Worm (Caenorhabditis elegans) whole organism, L1 larva: ENCODE results near the gene xbx-5.

Experiments used
- C04F5.9 ChIP-seq: sonication (generic microtip); optimal IDR thresholded peaks from 2 replicates; lab custom pipeline; 2016; ENCODE audit warnings: missing genetic modification characterization, missing compliant biosample characterization
- F16B12.6 ChIP-seq: fragments of 150-350 bp; optimal IDR thresholded peaks from 2 replicates; lab custom pipeline; 2014; ENCODE audit warnings: missing biosample characterization, missing genetic modification characterization
- Y116A8C.19 ChIP-seq: sonication (generic microtip); optimal IDR thresholded peaks from 2 replicates; lab custom pipeline; 2016; ENCODE audit warnings: missing compliant biosample characterization, missing genetic modification characterization, borderline replicate concordance
- aha-1 ChIP-seq: fragments of 150-350 bp; optimal IDR thresholded peaks from 2 replicates; lab custom pipeline; 2014; ENCODE audit warnings: missing biosample characterization, missing genetic modification characterization
- alr-1 ChIP-seq: fragments of 200-800 bp; sonication (Bioruptor generic); optimal IDR thresholded peaks from 2 replicates; lab custom pipeline; 2018; ENCODE audit warnings: borderline replicate concordance, mild to moderate bottlenecking, missing genetic modification characterization, missing compliant biosample characterization
- aly-2 ChIP-seq: fragments of 150-350 bp; optimal IDR thresholded peaks from 2 replicates; lab custom pipeline; 2014; ENCODE audit warnings: missing biosample characterization, missing genetic modification characterization
- blmp-1 ChIP-seq: fragments of 150-350 bp; optimal IDR thresholded peaks from 2 replicates; lab custom pipeline; 2014; ENCODE audit warnings: missing biosample characterization, missing genetic modification characterization
- ceh-63 ChIP-seq: fragments of 200-800 bp; sonication (Bioruptor generic); optimal IDR thresholded peaks from 2 replicates; lab custom pipeline; 2018; ENCODE audit warnings: mild to moderate bottlenecking, missing genetic modification characterization, missing compliant biosample characterization
- efl-1 ChIP-seq, 4 experiments: fragments of 150-350 bp; optimal IDR thresholded peaks in 3 of 4; peaks in 1 of 4; 1 replicate in 1 of 4; 2 replicates in 3 of 4; lab custom pipeline; 2014; ENCODE audit warnings: missing biosample characterization in 2 of 4, missing genetic modification characterization in 2 of 4, missing genetic modification reagents in 2 of 4
- egl-13 ChIP-seq: sonication (generic microtip); optimal IDR thresholded peaks from 2 replicates; lab custom pipeline; 2016; ENCODE audit warnings: missing genotype, missing genetic modification reagents, missing genetic modification characterization, missing compliant biosample characterization
- elt-3 ChIP-seq, 6 experiments: fragments of 150-350 bp in 1 of 6; sonication (generic microtip); optimal IDR thresholded peaks; 2 replicates each; lab custom pipeline; 2017 to 2018; ENCODE audit warnings: missing biosample characterization in 6 of 6, missing genetic modification characterization in 6 of 6, inconsistent platforms in 1 of 6
- fkh-10 ChIP-seq: sonication (generic microtip); optimal IDR thresholded peaks from 2 replicates; lab custom pipeline; 2017; ENCODE audit warnings: missing biosample characterization, missing genetic modification reagents, missing genetic modification characterization
- fkh-4 ChIP-seq: sonication (generic microtip); optimal IDR thresholded peaks from 2 replicates; lab custom pipeline; 2016; ENCODE audit warnings: missing compliant biosample characterization, missing genetic modification characterization, borderline replicate concordance
- grh-1 ChIP-seq: fragments of 200-800 bp; sonication (Bioruptor generic); IDR thresholded peaks from 2 replicates; pipeline ENCODE4 v1.3.6; 2022; ENCODE audit warnings: missing genetic modification reagents, missing genetic modification characterization, missing compliant biosample characterization
- hlh-17 ChIP-seq: fragments of 200-800 bp; sonication (Bioruptor generic); optimal IDR thresholded peaks from 2 replicates; lab custom pipeline; 2018; ENCODE audit warnings: missing genetic modification characterization, mild to moderate bottlenecking, missing compliant biosample characterization, moderate library complexity, borderline replicate concordance
- irx-1 ChIP-seq: sonication (generic microtip); optimal IDR thresholded peaks from 2 replicates; lab custom pipeline; 2016; ENCODE audit warnings: missing genetic modification characterization, missing compliant biosample characterization
- isw-1 ChIP-seq: fragments of 200-800 bp; sonication (Bioruptor generic); IDR thresholded peaks from 2 replicates; pipeline ENCODE4 v1.3.6; 2022; ENCODE audit warnings: missing genetic modification characterization, missing compliant biosample characterization
- lin-13 ChIP-seq: fragments of 150-350 bp; optimal IDR thresholded peaks from 2 replicates; lab custom pipeline; 2014; ENCODE audit warnings: missing biosample characterization, missing genetic modification reagents, missing genetic modification characterization
- lin-15B ChIP-seq: fragments of 150-350 bp; sonication (generic microtip); optimal IDR thresholded peaks from 3 replicates; lab custom pipeline; 2014; ENCODE audit warnings: missing biosample characterization, missing genetic modification characterization
- lin-35 ChIP-seq, 2 experiments: fragments of 150-350 bp; optimal IDR thresholded peaks; 2 replicates each; lab custom pipeline; 2014; ENCODE audit warnings: missing biosample characterization in 2 of 2, missing genetic modification characterization in 2 of 2, missing genetic modification reagents in 2 of 2
- lin-39 ChIP-seq: fragments of 150-350 bp; optimal IDR thresholded peaks from 2 replicates; lab custom pipeline; 2014; ENCODE audit warnings: missing biosample characterization, missing genetic modification reagents, missing genetic modification characterization
- lsy-2 ChIP-seq, 2 experiments: fragments of 150-350 bp; optimal IDR thresholded peaks; 2 replicates each; lab custom pipeline; 2014; ENCODE audit warnings: missing biosample characterization in 2 of 2, missing genetic modification characterization in 2 of 2
- mab-9 ChIP-seq: fragments of 200-800 bp; sonication (Bioruptor generic); IDR thresholded peaks from 2 replicates; pipeline ENCODE4 v1.3.6; 2022; ENCODE audit warnings: missing genetic modification reagents, missing genetic modification characterization, missing compliant biosample characterization
- mef-2 ChIP-seq: fragments of 150-350 bp; optimal IDR thresholded peaks from 2 replicates; lab custom pipeline; 2014; ENCODE audit warnings: missing biosample characterization, missing genetic modification characterization
- mep-1 ChIP-seq: fragments of 150-350 bp; optimal IDR thresholded peaks from 2 replicates; lab custom pipeline; 2014; ENCODE audit warnings: missing biosample characterization, missing genetic modification characterization
- nhr-11 ChIP-seq: fragments of 150-350 bp; optimal IDR thresholded peaks from 2 replicates; lab custom pipeline; 2014; ENCODE audit warnings: missing biosample characterization, missing genetic modification characterization
- nhr-12 ChIP-seq: sonication (generic microtip); optimal IDR thresholded peaks from 2 replicates; lab custom pipeline; 2017; ENCODE audit warnings: missing biosample characterization, missing genetic modification characterization
- nhr-19 ChIP-seq: fragments of 200-800 bp; sonication (Bioruptor generic); conservative IDR thresholded peaks from 2 replicates; pipeline ENCODE4 v1.3.6; 2022; ENCODE audit warnings: missing genetic modification characterization, missing compliant biosample characterization
- nhr-28 ChIP-seq: fragments of 150-350 bp; optimal IDR thresholded peaks from 2 replicates; lab custom pipeline; 2014; ENCODE audit warnings: missing biosample characterization, missing genetic modification characterization
- nhr-85 ChIP-seq: sonication (generic microtip); peaks from one replicate; lab custom pipeline; 2016; ENCODE audit warnings: missing genetic modification characterization, inconsistent platforms, missing compliant biosample characterization
- nhr-90 ChIP-seq: sonication (generic microtip); optimal IDR thresholded peaks from 2 replicates; lab custom pipeline; 2016; ENCODE audit warnings: mild to moderate bottlenecking, missing genetic modification characterization, missing compliant biosample characterization; ENCODE audit not compliant: poor library complexity
- pax-3 ChIP-seq: fragments of 200-800 bp; sonication (Bioruptor generic); optimal IDR thresholded peaks from 2 replicates; lab custom pipeline; 2018; ENCODE audit warnings: mild to moderate bottlenecking, missing genetic modification characterization, moderate library complexity, missing compliant biosample characterization
- skn-1 ChIP-seq: fragments of 150-350 bp; optimal IDR thresholded peaks from 2 replicates; lab custom pipeline; 2014; ENCODE audit warnings: missing biosample characterization, missing genetic modification characterization
- snpc-4 ChIP-seq: fragments of 150-350 bp; optimal IDR thresholded peaks from 2 replicates; lab custom pipeline; 2014; ENCODE audit warnings: missing biosample characterization, missing genetic modification characterization
- snu-23 ChIP-seq: sonication (generic microtip); optimal IDR thresholded peaks from 2 replicates; lab custom pipeline; 2016; ENCODE audit warnings: missing genetic modification characterization, missing compliant biosample characterization
- sox-4 ChIP-seq: sonication (generic microtip); optimal IDR thresholded peaks from 2 replicates; lab custom pipeline; 2016; ENCODE audit warnings: missing genetic modification characterization, missing compliant biosample characterization
- sptf-1 ChIP-seq: fragments of 150-350 bp; optimal IDR thresholded peaks from 2 replicates; lab custom pipeline; 2014; ENCODE audit warnings: missing biosample characterization, missing genetic modification characterization
- swsn-7 ChIP-seq: sonication (generic microtip); optimal IDR thresholded peaks from 2 replicates; lab custom pipeline; 2016; ENCODE audit warnings: missing genetic modification characterization, missing compliant biosample characterization
- unc-130 ChIP-seq: fragments of 150-350 bp; optimal IDR thresholded peaks from 2 replicates; lab custom pipeline; 2017; ENCODE audit warnings: missing biosample characterization, missing genetic modification characterization, inconsistent platforms
- unc-62 ChIP-seq: fragments of 150-350 bp; optimal IDR thresholded peaks from 2 replicates; lab custom pipeline; 2014; ENCODE audit warnings: missing biosample characterization, missing genetic modification reagents, missing genetic modification characterization
- unc-86 ChIP-seq: sonication (generic microtip); optimal IDR thresholded peaks from 2 replicates; lab custom pipeline; 2016; ENCODE audit warnings: missing genetic modification characterization, missing compliant biosample characterization
- xbp-1 ChIP-seq: sonication (generic microtip); optimal IDR thresholded peaks from 2 replicates; lab custom pipeline; 2016; ENCODE audit warnings: missing genetic modification characterization, missing compliant biosample characterization
- zag-1 ChIP-seq: fragments of 150-350 bp; optimal IDR thresholded peaks from 2 replicates; lab custom pipeline; 2014; ENCODE audit warnings: missing biosample characterization, missing genetic modification characterization
- zip-4 ChIP-seq: fragments of 200-800 bp; sonication (Bioruptor generic); optimal IDR thresholded peaks from 2 replicates; lab custom pipeline; 2018; ENCODE audit warnings: mild to moderate bottlenecking, missing genetic modification characterization, moderate library complexity, missing compliant biosample characterization
- ztf-11 ChIP-seq, 2 experiments: sonication (generic microtip); optimal IDR thresholded peaks; 2 replicates each; lab custom pipeline; 2016 to 2017; ENCODE audit warnings: missing genetic modification characterization in 2 of 2, missing biosample characterization in 1 of 2, missing compliant biosample characterization in 1 of 2
- ztf-4 ChIP-seq: fragments of 150-350 bp; optimal IDR thresholded peaks from 2 replicates; lab custom pipeline; 2014; ENCODE audit warnings: missing biosample characterization, missing genetic modification characterization

xbx-5 gene

DNA sequence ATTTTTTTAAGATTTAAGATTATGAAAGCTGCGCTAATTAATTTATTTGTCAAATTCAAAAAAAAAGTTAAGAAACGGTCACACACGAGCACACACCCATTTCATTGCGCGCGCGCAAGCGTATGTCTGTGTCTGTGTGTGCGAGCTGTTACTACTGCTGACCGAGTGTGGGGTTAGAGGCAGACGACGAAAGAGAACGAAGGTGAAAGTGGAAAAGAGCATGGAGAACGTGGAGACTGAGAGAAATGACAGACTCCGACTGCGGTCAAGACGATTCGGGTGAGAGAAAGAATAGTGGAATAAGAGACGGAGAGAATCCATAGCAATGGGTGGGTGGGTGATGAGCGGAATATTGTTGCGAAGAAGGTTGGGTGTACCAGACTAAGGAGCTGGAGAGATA is 15.9 kb upstream of the xbx-5 start (continued):
- TF ChIP-seq swsn-7 (tag; lab: Kevin White, UChicago) (peak; percentile 74), sptf-1 (tag; lab: Kevin White, UChicago) (no peak), grh-1 (no peak), C04F5.9 (no peak), xbp-1 (tag; lab: Kevin White, UChicago) (peak; percentile 56), F16B12.6 (tag; lab: Kevin White, UChicago) (peak; percentile 43), lin-35 (GFP tag; optimal IDR thresholded peaks at IDR 0.05; lab: Kevin White, UChicago) (peak; percentile 44 to 78), elt-3 (tag; optimal IDR thresholded peaks at IDR 0.05; lab: Kevin White, UChicago) (peak in 2 of 6 experiments; percentile 10 to 33), nhr-11 (tag; lab: Kevin White, UChicago) (no peak), mep-1 (peak; percentile 83), skn-1 (tag; lab: Kevin White, UChicago) (peak; percentile 61), isw-1 (GFP tag; lab: Robert Waterston, UW) (peak; percentile 42; the same call in 1 of the 2 replicates), unc-62 (GFP tag; lab: Kevin White, UChicago) (no peak), unc-86 (tag; lab: Kevin White, UChicago) (peak; percentile 44), zag-1 (tag; lab: Kevin White, UChicago) (no peak), fkh-4 (tag; lab: Kevin White, UChicago) (no peak), egl-13 (no peak), snpc-4 (tag; lab: Kevin White, UChicago) (no peak), fkh-10 (no peak), blmp-1 (tag; lab: Kevin White, UChicago) (peak; percentile 100), efl-1 (optimal IDR thresholded peaks at IDR 0.05; lab: Kevin White, UChicago) (peak; percentile 66 to 72), efl-1 (GFP tag; optimal IDR thresholded peaks at IDR 0.05 in 1 of 2; lab: Kevin White, UChicago) (peak; percentile 33 to 79), ztf-4 (tag; lab: Kevin White, UChicago) (no peak), aha-1 (tag; lab: Kevin White, UChicago) (no peak), unc-130 (tag; lab: Kevin White, UChicago) (no peak), lsy-2 (tag; optimal IDR thresholded peaks at IDR 0.05; lab: Kevin White, UChicago) (peak; percentile 65 to 83), alr-1 (tag; lab: Kevin White, UChicago) (no peak), nhr-85 (tag; lab: Kevin White, UChicago) (peak; percentile 77), nhr-12 (tag; lab: Kevin White, UChicago) (no peak), nhr-90 (tag; lab: Kevin White, UChicago) (peak; percentile 34), snu-23 (GFP tag; lab: Kevin White, UChicago) (peak; percentile 82), mab-9 (GFP tag; lab: Robert Waterston, UW) (0 out of 2 replicates have a peak, but pooled peaks have one; percentile 9), aly-2 (peak; percentile 27), pax-3 (tag; lab: Kevin White, UChicago) (no peak), mef-2 (tag; lab: Kevin White, UChicago) (no peak), nhr-19 (GFP tag; lab: Robert Waterston, UW) (peak; percentile 50), nhr-28 (no peak), Y116A8C.19 (tag; lab: Kevin White, UChicago) (no peak), hlh-17 (GFP tag; lab: Kevin White, UChicago) (no peak), ztf-11 (tag; optimal IDR thresholded peaks at IDR 0.05; lab: Kevin White, UChicago) (peak in 1 of 2 experiments; percentile 36), lin-39 (tag; lab: Kevin White, UChicago) (no peak), ceh-63 (GFP tag; lab: Kevin White, UChicago) (no peak)

DNA sequence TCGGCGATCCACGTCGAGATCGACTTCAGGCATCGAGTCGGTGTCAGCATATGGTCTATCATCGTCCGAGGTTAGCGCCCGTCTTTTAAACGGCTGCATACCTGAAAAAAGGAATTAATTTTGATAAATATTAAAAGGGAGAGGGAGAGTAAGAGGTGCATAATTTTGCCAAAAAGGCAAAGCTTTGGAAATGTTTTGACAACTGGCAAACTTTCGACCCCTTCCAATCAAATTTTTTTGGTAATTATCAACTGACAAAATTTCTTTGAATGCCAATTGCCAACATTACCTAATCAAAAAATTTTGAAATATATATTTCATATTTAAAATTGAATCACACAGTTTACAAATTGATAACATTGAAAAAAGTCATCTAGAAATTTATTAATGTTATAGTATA is 15.3 kb upstream of the xbx-5 start, which contains the start of gene dpy-27:
dpy-27 (minus strand) TSS at position 101 of the 400 bp plus-strand sequence.
- TF ChIP-seq irx-1 (tag; lab: Kevin White, UChicago) (no peak), zip-4 (no peak), sox-4 (tag; lab: Kevin White, UChicago) (no peak), nhr-28 (no peak), lin-35 (GFP tag; optimal IDR thresholded peaks at IDR 0.05; lab: Kevin White, UChicago) (no peak), lin-13 (no peak), nhr-90 (tag; lab: Kevin White, UChicago) (no peak), lin-15B (no peak), elt-3 (tag; optimal IDR thresholded peaks at IDR 0.05; lab: Kevin White, UChicago) (no peak), nhr-85 (tag; lab: Kevin White, UChicago) (no peak)
